Fruit fly (Drosophila melanogaster): ENCODE results near the gene sip3.

- TF ChIP-seq kay (GFP tag; ENCODE audit: borderline replicate concordance), result peak; percentile 100
- TF ChIP-seq tj (GFP tag; optimal IDR thresholded peaks at IDR 0.05), result no peak
- no peak for TF ChIP-seq Mnt (GFP tag; optimal IDR thresholded peaks at IDR 0.05)
- TF ChIP-seq CG7101 (tag; optimal IDR thresholded peaks at IDR 0.05), result no peak
- peak; percentile 88 for TF ChIP-seq CG14711 (tag; optimal IDR thresholded peaks at IDR 0.05)
- TF ChIP-seq CG5204 (GFP tag; optimal IDR thresholded peaks at IDR 0.05), result no peak
- no peak for TF ChIP-seq ovo (GFP tag; optimal IDR thresholded peaks at IDR 0.05)
- TF ChIP-seq toe (GFP tag; optimal IDR thresholded peaks at IDR 0.05), result no peak
- TF ChIP-seq bab1 (GFP tag; optimal IDR thresholded peaks at IDR 0.05), result peak; percentile 79
- no peak for TF ChIP-seq CG7045 (GFP tag; optimal IDR thresholded peaks at IDR 0.05)
- TF ChIP-seq pad (GFP tag; optimal IDR thresholded peaks at IDR 0.05), result peak; percentile 73
- no peak for TF ChIP-seq CG1620 (GFP tag; optimal IDR thresholded peaks at IDR 0.05)
These were observed 28.7 kb upstream of the sip3 start, which contains the start of gene Tbca for dm6 chr3R:31743279-31743678.

All from whole organism, adult.